Fruit fly (Drosophila melanogaster) whole organism: Measurements from ENCODE around the gene CG32982.

Experiments
- CG8478 ChIP-seq: fragments of >200 bp; optimal IDR thresholded peaks from 2 replicates; lab custom pipeline; 2018; ENCODE audit warnings: inconsistent platforms
- Dll ChIP-seq: fragments of >200 bp; optimal IDR thresholded peaks from 2 replicates; lab custom pipeline; 2017
- pan ChIP-seq: fragments of >200 bp; optimal IDR thresholded peaks from 2 replicates; lab custom pipeline; 2017
- psq ChIP-seq: fragments of >200 bp; optimal IDR thresholded peaks from 2 replicates; lab custom pipeline; 2017
- usp ChIP-seq: fragments of >200 bp; optimal IDR thresholded peaks from 2 replicates; lab custom pipeline; 2017; ENCODE audit warnings: missing biosample characterization, missing genetic modification characterization, mixed read lengths

- TF ChIP-seq Dll (lab: Kevin White, UChicago) (no peak), psq (lab: Kevin White, UChicago) (no peak), pan (lab: Kevin White, UChicago) (no peak), CG8478 (lab: Kevin White, UChicago) (no peak), usp (GFP tag; lab: Kevin White, UChicago) (no peak)
Measured at dm6 chr2L:9149426-9149825, 23.9 kb downstream of the CG32982 start.
